Worm (Caenorhabditis elegans): Measurements from ENCODE around the gene srx-118.

- TF ChIP-seq ztf-7 (tag; optimal IDR thresholded peaks at IDR 0.05) (no peak), egl-27 (tag; optimal IDR thresholded peaks at IDR 0.05) (no peak), lin-39 (tag; optimal IDR thresholded peaks at IDR 0.05) (no peak)
These were observed 49.0 kb downstream of the srx-118 start, which contains the start of gene Y38E10A.3 for ce11 chrII:12574668-12575067.

Data from whole organism, L4 larva.